Worm (Caenorhabditis elegans) whole organism, young adult: Measurements from ENCODE around the gene F34H10.1.

ENCODE experiments used
- F22D6.2 ChIP-seq: sonication (generic microtip); optimal IDR thresholded peaks from 2 replicates; lab custom pipeline; 2016; ENCODE audit warnings: mild to moderate bottlenecking, missing genetic modification characterization, missing compliant biosample characterization
- F39B2.1 ChIP-seq: fragments of 200-800 bp; sonication (Bioruptor generic); IDR thresholded peaks from 2 replicates; pipeline ENCODE4 v1.3.6; 2022; ENCODE audit warnings: missing genetic modification reagents, missing genetic modification characterization, missing compliant biosample characterization
- dox-1 ChIP-seq: fragments of 200-800 bp; sonication (Bioruptor generic); IDR thresholded peaks from 2 replicates; pipeline ENCODE4 v1.3.6; 2022; ENCODE audit warnings: missing genetic modification reagents, missing genetic modification characterization, missing compliant biosample characterization
- nhr-179 ChIP-seq: sonication (generic microtip); optimal IDR thresholded peaks from 2 replicates; lab custom pipeline; 2016; ENCODE audit warnings: mild to moderate bottlenecking, missing genetic modification characterization, missing compliant biosample characterization
- nhr-80 ChIP-seq: sonication (generic microtip); optimal IDR thresholded peaks from 2 replicates; lab custom pipeline; 2016; ENCODE audit warnings: missing genetic modification characterization, missing compliant biosample characterization
- rec-8 ChIP-seq, 2 experiments: sonication (generic microtip); optimal IDR thresholded peaks; 2 replicates each; lab custom pipeline; 2016; ENCODE audit warnings: mild to moderate bottlenecking in 2 of 2, missing genetic modification characterization in 2 of 2, missing genetic modification reagents in 2 of 2, missing genotype in 2 of 2, missing biosample characterization in 1 of 2, missing compliant biosample characterization in 1 of 2, moderate library complexity in 1 of 2
- zfh-2 ChIP-seq: fragments of 200-800 bp; sonication (Bioruptor generic); conservative IDR thresholded peaks from 2 replicates; pipeline ENCODE4 v1.3.6; 2022; ENCODE audit warnings: missing genetic modification reagents, missing genetic modification characterization, missing compliant biosample characterization

- no peak for TF ChIP-seq zfh-2 (GFP tag; lab: Robert Waterston, UW)
- TF ChIP-seq rec-8 (tag; optimal IDR thresholded peaks at IDR 0.05; lab: Kevin White, UChicago): no peak
- TF ChIP-seq F22D6.2 (tag; lab: Kevin White, UChicago): no peak
- peak; percentile 54 for TF ChIP-seq nhr-80
- TF ChIP-seq F39B2.1 (GFP tag; lab: Robert Waterston, UW): no peak
- TF ChIP-seq nhr-179 (tag; lab: Kevin White, UChicago): no peak
- no peak for TF ChIP-seq dox-1 (GFP tag; lab: Robert Waterston, UW)
Observed at ce11 chrX:9602625-9603024, 23.3 kb upstream of the F34H10.1 start.
